Worm (Caenorhabditis elegans): ENCODE measurements around the gene C40A11.6.

- TF ChIP-seq ceh-24 (tag; optimal IDR thresholded peaks at IDR 0.05) = no peak
- TF ChIP-seq rnt-1 (tag; optimal IDR thresholded peaks at IDR 0.05) = no peak
- TF ChIP-seq C38D4.7 (GFP tag; optimal IDR thresholded peaks at IDR 0.05) = no peak
- TF ChIP-seq nfya-1 (tag; optimal IDR thresholded peaks at IDR 0.05) = no peak
- TF ChIP-seq lin-11 (tag; optimal IDR thresholded peaks at IDR 0.05) = no peak
- no peak for TF ChIP-seq mec-3 (tag; optimal IDR thresholded peaks at IDR 0.05; ENCODE audit: borderline replicate concordance)
- TF ChIP-seq ceh-19 (GFP tag; optimal IDR thresholded peaks at IDR 0.05) = no peak
- TF ChIP-seq pqm-1 (tag; optimal IDR thresholded peaks at IDR 0.05) = no peak
- no peak for TF ChIP-seq unc-55 (GFP tag; optimal IDR thresholded peaks at IDR 0.05)
- no peak for TF ChIP-seq hlh-8 (tag; optimal IDR thresholded peaks at IDR 0.05)
- TF ChIP-seq F13H6.1 (tag; optimal IDR thresholded peaks at IDR 0.05) = no peak
- no peak for TF ChIP-seq npax-4 (tag; optimal IDR thresholded peaks at IDR 0.05)
- no peak for TF ChIP-seq ceh-30 (tag; optimal IDR thresholded peaks at IDR 0.05)
- no peak for TF ChIP-seq zip-5 (tag; optimal IDR thresholded peaks at IDR 0.05)
These were observed 14.7 kb downstream of the C40A11.6 start, which contains the start of gene sdz-28 for ce11 chrII:2130770-2131169.
